Worm (Caenorhabditis elegans) whole organism, L1 larva: ENCODE data around the gene irld-6.

Experiments
- ceh-8 ChIP-seq: fragments of 200-800 bp; sonication (Bioruptor generic); optimal IDR thresholded peaks from 2 replicates; lab custom pipeline; 2018; ENCODE audit warnings: mild to moderate bottlenecking, missing genetic modification characterization, moderate library complexity, missing compliant biosample characterization
- ceh-82 ChIP-seq, 3 experiments: fragments of 150-350 bp in 1 of 3; sonication (generic microtip) in 2 of 3; optimal IDR thresholded peaks; 2 replicates each; lab custom pipeline; 2014 to 2017; ENCODE audit warnings: missing biosample characterization in 3 of 3, missing genetic modification characterization in 3 of 3
- dpl-1 ChIP-seq, 3 experiments: fragments of 150-350 bp in 2 of 3; sonication (generic microtip) in 1 of 3; optimal IDR thresholded peaks; 2 replicates each; lab custom pipeline; 2014 to 2017; ENCODE audit warnings: missing biosample characterization in 3 of 3, missing genetic modification characterization in 3 of 3, missing genetic modification reagents in 3 of 3
- elt-3 ChIP-seq, 6 experiments: fragments of 150-350 bp in 1 of 6; sonication (generic microtip); optimal IDR thresholded peaks; 2 replicates each; lab custom pipeline; 2017 to 2018; ENCODE audit warnings: missing biosample characterization in 6 of 6, missing genetic modification characterization in 6 of 6, inconsistent platforms in 1 of 6
- hlh-17 ChIP-seq: fragments of 200-800 bp; sonication (Bioruptor generic); optimal IDR thresholded peaks from 2 replicates; lab custom pipeline; 2018; ENCODE audit warnings: missing genetic modification characterization, mild to moderate bottlenecking, missing compliant biosample characterization, moderate library complexity, borderline replicate concordance
- lsy-2 ChIP-seq, 2 experiments: fragments of 150-350 bp; optimal IDR thresholded peaks; 2 replicates each; lab custom pipeline; 2014; ENCODE audit warnings: missing biosample characterization in 2 of 2, missing genetic modification characterization in 2 of 2
- skn-1 ChIP-seq: fragments of 150-350 bp; optimal IDR thresholded peaks from 2 replicates; lab custom pipeline; 2014; ENCODE audit warnings: missing biosample characterization, missing genetic modification characterization
- sox-4 ChIP-seq: sonication (generic microtip); optimal IDR thresholded peaks from 2 replicates; lab custom pipeline; 2016; ENCODE audit warnings: missing genetic modification characterization, missing compliant biosample characterization
- unc-86 ChIP-seq: sonication (generic microtip); optimal IDR thresholded peaks from 2 replicates; lab custom pipeline; 2016; ENCODE audit warnings: missing genetic modification characterization, missing compliant biosample characterization
- ztf-11 ChIP-seq, 2 experiments: sonication (generic microtip); optimal IDR thresholded peaks; 2 replicates each; lab custom pipeline; 2016 to 2017; ENCODE audit warnings: missing genetic modification characterization in 2 of 2, missing biosample characterization in 1 of 2, missing compliant biosample characterization in 1 of 2

DNA sequence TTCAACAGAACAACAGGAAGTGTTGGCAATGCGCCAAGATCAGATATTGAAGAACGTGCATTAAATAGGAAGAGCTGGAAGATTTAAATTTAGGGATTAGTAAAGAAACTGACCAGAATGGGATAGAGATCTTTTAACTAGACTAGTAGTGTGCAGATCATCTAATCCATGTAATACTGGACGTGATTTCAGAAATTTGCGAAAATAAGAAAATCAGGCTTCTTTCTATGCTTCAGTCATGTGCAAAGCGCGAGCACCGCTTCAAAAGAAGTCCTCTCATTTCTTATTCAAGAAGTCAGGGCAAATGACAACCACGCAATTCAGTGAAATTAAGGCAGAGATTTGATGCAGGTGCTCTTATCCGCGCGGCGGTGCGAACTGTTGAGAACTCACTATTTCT is 38.6 kb downstream of the irld-6 start:
- TF ChIP-seq hlh-17 (GFP tag; lab: Kevin White, UChicago) (no peak), sox-4 (tag; lab: Kevin White, UChicago) (no peak), ceh-8 (no peak), lsy-2 (tag; optimal IDR thresholded peaks at IDR 0.05; lab: Kevin White, UChicago) (no peak), skn-1 (no peak), ceh-82 (tag; optimal IDR thresholded peaks at IDR 0.05; lab: Kevin White, UChicago) (no peak), ztf-11 (tag; optimal IDR thresholded peaks at IDR 0.05; lab: Kevin White, UChicago) (no peak), elt-3 (tag; optimal IDR thresholded peaks at IDR 0.05; lab: Kevin White, UChicago) (no peak), dpl-1 (GFP tag; optimal IDR thresholded peaks at IDR 0.05; lab: Kevin White, UChicago) (no peak), unc-86 (tag; lab: Kevin White, UChicago) (no peak)
